Worm (Caenorhabditis elegans) whole organism, young adult: Measurements from ENCODE around the gene srd-20.

ENCODE experiments used
- bed-2 ChIP-seq: fragments of 200-800 bp; sonication (Bioruptor generic); IDR thresholded peaks from 2 replicates; pipeline ENCODE4 v1.3.6; 2022; ENCODE audit warnings: missing genetic modification reagents, missing genetic modification characterization, missing compliant biosample characterization
- ekl-4 ChIP-seq: fragments of 200-800 bp; sonication (Bioruptor generic); IDR thresholded peaks from 2 replicates; pipeline ENCODE4 v1.3.6; 2022; ENCODE audit warnings: missing genetic modification reagents, missing genetic modification characterization, missing compliant biosample characterization
- sptf-2 ChIP-seq: fragments of 200-800 bp; sonication (Bioruptor generic); optimal IDR thresholded peaks from 2 replicates; lab custom pipeline; 2018; ENCODE audit warnings: mild to moderate bottlenecking, missing genetic modification characterization, missing compliant biosample characterization
- ztf-26 ChIP-seq: sonication (generic microtip); optimal IDR thresholded peaks from 2 replicates; lab custom pipeline; 2017; ENCODE audit warnings: missing genetic modification characterization, missing compliant biosample characterization

- TF ChIP-seq bed-2 (GFP tag; lab: Robert Waterston, UW) (no peak), ekl-4 (GFP tag; lab: Robert Waterston, UW) (no peak), sptf-2 (no peak), ztf-26 (tag; lab: Kevin White, UChicago) (no peak)
Observed at ce11 chrV:6099634-6100033, 44.2 kb downstream of the srd-20 start.
